Fruit fly (Drosophila melanogaster): ENCODE data around the gene Vha100-1.
A peak's percentile ranks its signal among the peaks of the same experiment; 100 is the strongest.

The Vha100-1 gene

DNA sequence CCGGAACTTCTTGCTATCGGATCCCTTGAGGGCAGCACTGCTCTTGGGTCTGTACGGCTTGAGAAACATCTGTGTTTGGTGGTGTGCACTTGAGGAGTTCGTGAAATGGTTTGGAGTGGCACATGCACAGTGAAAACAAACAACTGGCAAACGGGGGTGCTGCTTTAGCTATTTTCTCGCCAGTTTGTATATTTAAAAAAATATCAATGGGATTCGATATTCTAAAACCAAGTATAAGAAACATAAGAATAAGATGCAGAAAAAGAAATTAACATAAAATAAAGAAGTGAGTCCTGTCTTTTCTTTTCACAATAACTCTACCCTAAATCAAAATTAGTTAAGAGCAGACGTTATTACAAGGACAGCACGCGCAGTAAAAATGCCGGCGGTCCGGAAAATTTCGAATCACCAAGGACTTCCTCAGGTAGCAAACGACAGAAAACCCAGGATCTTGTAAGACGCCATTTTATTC lies 20.7 kb downstream of the Vha100-1 start, which contains the start of gene eIF2D (continued):
- TF ChIP-seq CG11762 (GFP tag; optimal IDR thresholded peaks at IDR 0.05; ENCODE audit: insufficient read depth) (no peak), CG3919 (GFP tag; optimal IDR thresholded peaks at IDR 0.05) (peak; percentile 46), CG16779 (tag; optimal IDR thresholded peaks at IDR 0.05) (no peak), spab (GFP tag; optimal IDR thresholded peaks at IDR 0.05) (no peak), fd85E (GFP tag; optimal IDR thresholded peaks at IDR 0.05) (no peak), CG11902 (GFP tag; optimal IDR thresholded peaks at IDR 0.05) (no peak), Hr4 (GFP tag; optimal IDR thresholded peaks at IDR 0.05) (no peak), CG9139 (GFP tag; optimal IDR thresholded peaks at IDR 0.05) (no peak), fd59A (GFP tag; optimal IDR thresholded peaks at IDR 0.05) (no peak), Gug (GFP tag; IDR thresholded peaks at IDR 0.05) (peak; percentile 41; the same call in 1 of the 2 replicates), CG7368 (GFP tag; optimal IDR thresholded peaks at IDR 0.05) (no peak), CG3032 (tag; optimal IDR thresholded peaks at IDR 0.05) (peak; percentile 68), fkh (GFP tag; optimal IDR thresholded peaks at IDR 0.05) (peak; percentile 7), dsx (GFP tag; optimal IDR thresholded peaks at IDR 0.05; ENCODE audit: poor library complexity, severe bottlenecking) (peak; percentile 26), OdsH (GFP tag; optimal IDR thresholded peaks at IDR 0.05) (no peak), Blimp-1 (GFP tag; optimal IDR thresholded peaks at IDR 0.05) (no peak), vri (GFP tag; optimal IDR thresholded peaks at IDR 0.05) (no peak), Ets96B (tag; optimal IDR thresholded peaks at IDR 0.05) (peak; percentile 46), Hr39 (GFP tag; optimal IDR thresholded peaks at IDR 0.05) (peak; percentile 43), CG6276 (GFP tag; optimal IDR thresholded peaks at IDR 0.05) (no peak), Sox102F (GFP tag; optimal IDR thresholded peaks at IDR 0.05) (no peak), achi (GFP tag; optimal IDR thresholded peaks at IDR 0.05) (peak; percentile 64), eg (GFP tag; IDR thresholded peaks at IDR 0.05) (peak; percentile 79), lz (GFP tag; optimal IDR thresholded peaks at IDR 0.05) (peak; percentile 66), CG15336 (GFP tag; IDR thresholded peaks at IDR 0.05) (peak; percentile 68), CG8119 (GFP tag; IDR thresholded peaks at IDR 0.05) (peak; percentile 66; the same call in 2 of the 3 replicates), CG6163 (GFP tag; IDR thresholded peaks at IDR 0.05) (peak; percentile 79), CG31627 (GFP tag; optimal IDR thresholded peaks at IDR 0.05) (peak; percentile 62), Ets21C (GFP tag; optimal IDR thresholded peaks at IDR 0.05) (no peak), svp (GFP tag) (peak; percentile 86), Sox14 (GFP tag; optimal IDR thresholded peaks at IDR 0.05) (peak; percentile 63), ss (GFP tag; optimal IDR thresholded peaks at IDR 0.05) (peak in 1 of 2 experiments; percentile 33)

DNA sequence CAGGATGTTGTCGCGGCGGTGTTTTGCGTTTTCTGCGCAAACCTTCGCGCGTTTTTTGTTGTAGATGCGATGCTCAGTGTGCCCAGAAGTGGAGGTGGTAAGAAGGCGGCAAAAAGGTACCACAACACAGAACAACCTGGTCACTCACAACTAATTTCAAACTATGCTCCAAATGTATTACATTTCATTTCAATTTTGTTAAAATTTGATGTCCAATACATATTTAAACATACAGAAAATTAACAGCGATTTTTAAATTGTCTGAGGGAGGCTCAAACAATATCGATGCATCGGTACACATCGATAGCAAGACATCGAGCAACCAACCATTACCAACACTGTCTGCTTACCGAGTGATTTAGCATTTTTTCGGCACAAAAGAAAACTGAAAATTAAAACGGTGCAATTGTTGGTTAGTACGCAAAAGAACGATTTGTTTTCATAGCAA lies 22.2 kb downstream of the Vha100-1 start, which contains the start of the genes Slbp and Rpn2:
TSS of gene Slbp (minus strand) at position 70 of the 448 bp plus-strand sequence.
TSS of gene Rpn2 (plus strand) at position 328 of the 448 bp plus-strand sequence.
- peak; percentile 81 for TF ChIP-seq Sox14 (GFP tag; optimal IDR thresholded peaks at IDR 0.05)
- peak; percentile 1 for TF ChIP-seq CG1621 (tag; optimal IDR thresholded peaks at IDR 0.05)
- TF ChIP-seq fd59A (GFP tag; optimal IDR thresholded peaks at IDR 0.05) = no peak
- no peak for TF ChIP-seq Met (GFP tag; optimal IDR thresholded peaks at IDR 0.05)
- peak; percentile 32 for TF ChIP-seq CG3919 (GFP tag; optimal IDR thresholded peaks at IDR 0.05)
- TF ChIP-seq CG8119 (GFP tag; IDR thresholded peaks at IDR 0.05) = no peak
- TF ChIP-seq fkh (GFP tag; optimal IDR thresholded peaks at IDR 0.05) = peak; percentile 22
- no peak for TF ChIP-seq Sox15 (GFP tag; optimal IDR thresholded peaks at IDR 0.05)
- peak in 1 of 2 experiments; percentile 13 for TF ChIP-seq ss (GFP tag; optimal IDR thresholded peaks at IDR 0.05)
- TF ChIP-seq salr (GFP tag; optimal IDR thresholded peaks at IDR 0.05) = no peak
- TF ChIP-seq Lpt (GFP tag; optimal IDR thresholded peaks at IDR 0.05) = no peak
- no peak for TF ChIP-seq eg (GFP tag; IDR thresholded peaks at IDR 0.05)
- TF ChIP-seq Ets96B (tag; optimal IDR thresholded peaks at IDR 0.05) = peak; percentile 29
- TF ChIP-seq CG3032 (tag; optimal IDR thresholded peaks at IDR 0.05) = peak; percentile 25
- no peak for TF ChIP-seq OdsH (GFP tag; optimal IDR thresholded peaks at IDR 0.05)
- no peak for TF ChIP-seq svp (GFP tag)
- no peak for TF ChIP-seq CG11762 (GFP tag; optimal IDR thresholded peaks at IDR 0.05; ENCODE audit: insufficient read depth)
- no peak for TF ChIP-seq Hr4 (GFP tag; optimal IDR thresholded peaks at IDR 0.05)
- no peak for TF ChIP-seq Gug (GFP tag; IDR thresholded peaks at IDR 0.05)
- TF ChIP-seq topi (GFP tag; optimal IDR thresholded peaks at IDR 0.05) = peak; percentile 21
- no peak for TF ChIP-seq CG16779 (tag; optimal IDR thresholded peaks at IDR 0.05)
- TF ChIP-seq CG6163 (GFP tag; IDR thresholded peaks at IDR 0.05) = no peak
- no peak for TF ChIP-seq CG4318 (GFP tag; optimal IDR thresholded peaks at IDR 0.05)
- TF ChIP-seq CG11902 (GFP tag; optimal IDR thresholded peaks at IDR 0.05) = peak; percentile 17
- no peak for TF ChIP-seq dac (GFP tag; optimal IDR thresholded peaks at IDR 0.05)
- TF ChIP-seq Eip75B (GFP tag; optimal IDR thresholded peaks at IDR 0.05) = peak; percentile 32
- no peak for TF ChIP-seq dsx (GFP tag; optimal IDR thresholded peaks at IDR 0.05; ENCODE audit: poor library complexity, severe bottlenecking)
- no peak for TF ChIP-seq CG8319 (GFP tag; optimal IDR thresholded peaks at IDR 0.05)
- TF ChIP-seq CG9139 (GFP tag; optimal IDR thresholded peaks at IDR 0.05) = no peak
- no peak for TF ChIP-seq CG7368 (GFP tag; optimal IDR thresholded peaks at IDR 0.05)
- TF ChIP-seq CG31627 (GFP tag; optimal IDR thresholded peaks at IDR 0.05) = peak; percentile 13
- no peak for TF ChIP-seq Eip93F (GFP tag; optimal IDR thresholded peaks at IDR 0.05)
- peak; percentile 64 for TF ChIP-seq esn (GFP tag; optimal IDR thresholded peaks at IDR 0.05)
- no peak for TF ChIP-seq pdm3 (GFP tag; optimal IDR thresholded peaks at IDR 0.05)
- no peak for TF ChIP-seq CG15336 (GFP tag; IDR thresholded peaks at IDR 0.05)
- TF ChIP-seq vri (GFP tag; optimal IDR thresholded peaks at IDR 0.05) = no peak
- TF ChIP-seq spab (GFP tag; optimal IDR thresholded peaks at IDR 0.05) = no peak
- TF ChIP-seq cyc (GFP tag; optimal IDR thresholded peaks at IDR 0.05) = peak; percentile 37

Measured in whole organism, prepupa.